Fruit fly (Drosophila melanogaster) whole organism, larva: ENCODE measurements around the gene CG8861.

Experiments used
- noc ChIP-seq: fragments of 200-800 bp; sonication (Bioruptor generic); optimal IDR thresholded peaks from 3 replicates; lab custom pipeline; 2019; ENCODE audit warnings: missing biosample characterization, mild to moderate bottlenecking, missing genetic modification characterization, moderate library complexity

Gene CG8861

DNA sequence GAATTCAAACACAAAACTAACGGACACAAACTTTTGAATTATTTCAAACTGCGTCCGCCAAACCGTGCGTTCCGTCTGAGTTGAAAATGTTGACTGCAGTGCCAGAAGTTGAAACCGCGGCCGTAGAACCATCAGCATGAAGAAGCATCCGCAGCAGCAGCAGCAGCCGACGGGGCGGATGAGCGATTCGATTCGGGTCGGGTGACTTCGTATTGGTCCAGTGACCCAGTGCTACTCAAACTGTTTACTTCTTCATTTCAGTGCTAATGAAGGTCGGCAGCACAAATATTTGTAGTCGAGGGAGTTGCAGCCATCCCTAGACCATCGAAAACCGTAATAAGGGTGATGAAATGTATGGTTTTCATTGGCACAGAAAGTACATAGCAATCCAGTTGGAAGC is at the start of gene CG8861:
Gene CG8861 (minus strand): TSS at position 101 of the 400 bp plus-strand sequence.
- no peak for TF ChIP-seq noc

DNA sequence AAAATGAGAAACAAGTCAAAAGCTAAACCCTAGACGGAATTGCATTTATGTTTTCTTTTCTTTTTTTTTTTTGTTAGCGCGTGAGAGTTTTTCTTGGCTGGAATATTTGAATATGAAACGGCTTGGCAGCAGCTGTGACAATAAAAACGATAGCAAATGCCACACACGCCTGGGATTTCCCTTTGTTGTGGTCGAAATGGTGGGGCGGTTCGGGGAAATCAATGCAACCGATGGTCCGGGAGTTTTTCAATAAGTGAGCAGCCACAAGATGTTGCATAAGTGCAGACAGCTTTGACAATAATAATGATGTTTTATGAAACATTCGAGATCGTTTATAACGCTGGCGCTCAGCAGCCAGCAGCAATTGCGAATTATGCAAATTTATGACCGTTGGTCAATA is 48.5 kb upstream of the CG8861 start:
- no peak for TF ChIP-seq noc

DNA sequence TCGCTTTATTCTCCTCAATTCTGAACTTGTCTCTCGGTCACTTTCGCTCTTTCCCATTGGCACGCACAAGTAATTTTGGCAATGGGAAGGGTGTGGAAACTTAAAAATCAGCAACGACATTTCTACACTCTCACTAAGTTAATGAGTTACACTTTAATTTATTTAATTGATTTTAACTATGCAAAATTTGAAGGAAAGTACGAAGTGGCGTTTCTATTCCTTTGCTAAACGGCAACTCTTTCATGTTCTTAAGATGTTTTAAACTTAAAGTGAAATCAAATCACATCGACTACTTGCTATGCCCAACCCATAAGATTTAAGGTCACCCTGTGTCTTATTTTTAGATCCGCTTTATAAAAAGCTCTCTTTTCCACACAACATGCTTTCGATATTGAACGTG is 42.1 kb upstream of the CG8861 start:
- peak; percentile 66 for TF ChIP-seq noc

dm6 chr3R:9365893-9366500 is 37.7 kb upstream of the CG8861 start:
- TF ChIP-seq noc = peak; percentile 27

- no peak for TF ChIP-seq noc
Measured at dm6 chr3R:9365121-9365520, 36.8 kb upstream of the CG8861 start, which contains the start of gene Srr. TSS of gene Srr (plus strand) at chr3R:9365398.

DNA sequence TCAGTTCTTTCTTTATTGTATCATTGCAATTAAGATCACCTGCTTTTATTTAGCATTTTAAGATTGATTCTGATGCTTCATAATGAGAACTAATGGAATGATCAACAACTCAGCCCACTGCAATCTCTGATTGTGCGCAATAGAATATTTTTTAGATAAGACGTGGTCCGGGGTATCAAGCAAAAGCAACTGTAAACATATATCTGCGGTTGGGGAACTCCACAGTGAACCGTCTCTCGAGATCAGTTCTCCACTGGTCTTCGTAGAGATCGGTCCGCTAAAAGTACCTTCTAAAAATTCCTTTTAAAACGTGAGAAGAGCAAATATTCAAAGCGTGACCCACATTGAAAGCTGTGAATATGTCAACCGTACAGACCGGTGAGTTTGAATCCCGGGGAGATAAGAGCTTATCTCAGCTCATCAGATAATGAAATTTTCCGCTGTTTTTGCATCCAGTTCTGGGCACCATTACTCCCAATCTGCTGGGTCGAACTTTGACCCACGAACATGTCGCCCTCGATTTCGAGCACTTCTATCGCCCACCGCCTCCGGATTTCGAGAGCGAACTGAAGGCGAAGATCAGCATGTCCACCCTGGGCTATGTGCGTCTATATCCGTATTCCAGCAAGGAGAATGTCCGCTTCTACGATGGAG is 34.9 kb upstream of the CG8861 start, which contains the start of gene CG18473:
Gene CG18473 (plus strand): TSS at position 240 of the 654 bp plus-strand sequence.
- no peak for TF ChIP-seq noc

DNA sequence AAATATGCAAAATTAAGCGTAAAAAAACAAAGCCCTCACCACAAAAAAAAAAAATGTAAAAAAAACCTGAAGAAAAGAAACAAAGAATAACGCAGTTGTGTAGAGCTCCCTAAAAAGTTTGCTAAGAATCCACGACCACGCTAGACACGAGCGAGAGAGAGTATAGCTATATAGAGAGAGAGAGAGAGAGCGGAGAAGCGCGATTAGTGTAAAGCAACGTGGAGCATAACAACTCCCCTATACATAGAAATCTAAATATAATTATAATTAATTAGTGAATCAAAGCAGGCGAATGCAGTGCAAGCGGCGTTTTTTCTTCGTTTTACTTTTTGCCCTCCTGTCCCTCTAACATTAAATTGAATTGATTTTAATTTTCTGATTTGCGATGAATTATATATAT is 31.1 kb upstream of the CG8861 start:
- no peak for TF ChIP-seq noc

dm6 chr3R:9355195-9355594 is 26.9 kb upstream of the CG8861 start, which contains the start of gene CG43675:
TSS of gene CG43675 (plus strand) at chr3R:9355495.
- no peak for TF ChIP-seq noc

DNA sequence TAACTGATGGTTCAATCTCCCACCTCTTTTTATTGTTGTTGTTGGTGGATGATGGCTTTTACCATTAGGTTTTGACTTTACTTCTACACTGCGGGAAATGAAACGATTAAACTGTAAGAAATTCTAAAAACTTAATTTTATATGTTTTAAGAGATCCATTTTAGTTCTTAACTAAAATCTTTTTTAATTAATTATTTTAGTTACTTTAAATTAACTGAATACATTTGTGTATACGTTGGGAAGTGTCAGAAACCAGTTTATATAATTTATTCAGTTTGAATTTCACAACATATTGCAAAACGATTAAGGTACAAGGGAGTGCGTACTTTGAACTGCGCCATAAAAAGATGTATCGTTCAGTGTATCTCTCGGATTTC is 25.0 kb upstream of the CG8861 start:
- peak; percentile 71 for TF ChIP-seq noc

dm6 chr3R:9352595-9353275 is 24.4 kb upstream of the CG8861 start:
- TF ChIP-seq noc = no peak

DNA sequence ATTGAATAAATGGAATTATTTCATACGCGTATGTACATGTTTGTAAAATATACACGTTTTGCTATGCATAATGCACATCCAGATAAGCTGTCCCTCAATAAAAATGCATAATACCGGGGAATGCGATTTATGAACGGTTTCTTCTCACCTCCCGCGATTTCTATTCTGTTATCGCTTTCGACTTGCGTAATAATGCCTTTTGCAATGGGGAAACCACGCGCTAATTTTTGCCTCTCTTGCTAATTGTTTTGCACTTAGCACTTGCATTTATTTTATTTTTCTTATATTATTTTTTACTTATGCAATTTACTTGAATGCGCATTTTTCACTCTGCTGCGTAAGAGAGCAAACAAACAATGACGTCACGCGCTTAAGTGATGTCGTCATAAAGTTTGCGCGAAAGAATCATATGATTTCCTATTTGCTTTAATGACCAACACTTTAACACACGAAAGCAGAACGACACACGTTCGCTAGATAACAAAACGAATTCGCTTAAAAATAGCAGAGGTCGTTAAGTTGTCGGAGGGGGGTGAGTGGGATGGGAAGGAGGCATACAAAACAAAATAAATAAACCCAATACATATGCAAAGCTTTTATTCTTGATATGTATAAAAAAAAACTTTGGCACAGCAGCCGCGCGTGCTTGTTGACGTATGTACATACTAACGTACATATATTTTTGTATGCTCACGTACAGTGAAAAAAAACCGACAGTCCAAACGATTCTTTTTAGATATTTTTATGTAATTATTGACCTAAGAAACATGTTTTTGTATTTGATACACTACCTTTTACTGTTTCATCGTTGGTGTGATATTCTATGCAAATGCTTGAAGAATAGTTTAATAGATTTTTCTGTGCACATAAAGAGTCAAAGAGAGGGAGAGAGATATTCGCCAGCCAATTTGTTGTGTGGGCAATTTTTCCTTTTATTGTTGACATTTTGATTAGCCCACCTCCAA is 23.4 kb upstream of the CG8861 start:
- peak; percentile 85 for TF ChIP-seq noc

DNA sequence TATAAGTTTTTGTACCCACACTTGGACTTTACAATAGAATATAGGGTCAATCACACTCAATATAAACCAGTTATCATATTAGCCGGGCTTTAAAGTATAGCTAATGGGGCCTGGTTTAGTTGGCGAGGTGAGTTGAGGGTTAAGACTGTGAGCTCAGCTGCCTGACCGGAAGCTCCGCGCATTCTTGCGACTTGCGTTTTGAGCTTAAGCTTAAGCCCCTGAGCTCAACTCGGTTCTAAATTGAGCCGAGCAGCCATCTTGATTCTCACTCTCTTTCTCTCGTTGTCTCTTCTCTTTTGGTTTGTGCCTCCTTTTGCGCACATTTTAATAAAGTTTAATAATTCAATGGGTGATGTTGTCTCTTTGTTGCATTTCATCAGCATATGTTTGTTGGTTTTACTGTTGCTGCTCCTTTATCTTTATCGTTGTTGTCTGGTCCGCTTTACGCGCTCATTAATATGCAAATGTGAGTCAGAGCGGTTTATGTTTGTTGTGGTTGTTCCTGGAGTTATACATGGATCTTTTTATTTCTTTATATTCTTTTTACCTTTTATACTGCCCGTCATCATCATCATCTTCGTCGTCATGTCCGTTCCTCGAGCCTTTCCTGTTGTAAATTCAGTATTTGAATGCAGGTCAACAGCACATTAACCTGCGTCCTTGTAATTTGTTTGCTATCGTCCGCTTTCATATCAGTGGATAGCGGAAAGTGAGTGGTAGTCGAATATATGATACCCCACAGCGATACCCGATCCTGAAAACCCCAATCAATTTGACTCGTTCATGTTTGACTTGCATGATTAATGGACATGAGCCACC is 22.5 kb upstream of the CG8861 start:
- no peak for TF ChIP-seq noc

dm6 chr3R:9349267-9349820 is 21.0 kb upstream of the CG8861 start:
- no peak for TF ChIP-seq noc

- TF ChIP-seq noc = no peak
Measured at dm6 chr3R:9348379-9348721, 20.0 kb upstream of the CG8861 start.

DNA sequence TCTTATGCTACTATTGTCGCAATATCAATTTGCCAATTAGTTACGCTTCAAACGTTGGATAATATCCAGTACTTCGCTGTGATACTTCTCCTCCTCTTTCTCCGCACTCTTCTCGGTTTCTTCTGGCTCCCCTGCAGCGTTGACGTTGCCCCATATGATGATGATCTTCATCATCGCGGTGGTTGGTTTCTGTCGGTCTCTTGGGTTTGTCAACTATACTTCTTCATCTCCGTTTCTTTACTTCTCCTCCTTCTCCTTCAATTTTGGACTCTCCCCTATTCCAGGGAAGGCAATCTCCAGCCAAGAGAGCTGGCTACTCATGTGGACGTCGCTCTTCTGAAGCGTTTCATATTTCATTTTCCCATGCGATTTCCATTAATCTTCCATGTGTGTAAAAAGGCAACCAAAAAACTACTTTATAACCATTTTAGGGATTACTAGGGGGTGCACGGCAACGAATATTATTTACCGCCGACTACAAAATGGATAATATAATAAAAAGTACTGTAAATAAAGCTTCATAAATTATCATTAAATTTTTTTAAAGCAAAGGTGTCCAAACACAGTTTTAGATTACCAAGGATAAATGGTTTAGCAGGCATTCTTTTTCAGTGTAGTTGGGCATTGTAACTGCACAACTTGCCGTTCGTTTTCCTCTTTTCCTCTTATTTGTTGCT is 19.5 kb upstream of the CG8861 start:
- no peak for TF ChIP-seq noc
